Worm (Caenorhabditis elegans) whole organism, L4 larva: ENCODE data around the gene srr-4.
A peak's percentile ranks its signal among the peaks of the same experiment; 100 is the strongest.

Experiments
- D1046.2 ChIP-seq: fragments of 200-800 bp; sonication (Bioruptor generic); IDR thresholded peaks from 2 replicates; pipeline ENCODE4 v1.3.6; 2022; ENCODE audit warnings: missing genetic modification characterization, missing compliant biosample characterization
- F49E8.2 ChIP-seq: sonication (generic microtip); optimal IDR thresholded peaks from 2 replicates; lab custom pipeline; 2016; ENCODE audit warnings: missing compliant biosample characterization, mild to moderate bottlenecking, missing genetic modification characterization, borderline replicate concordance
- Y48G9A.11 ChIP-seq: fragments of 200-800 bp; sonication (Bioruptor generic); IDR thresholded peaks from 2 replicates; pipeline ENCODE4 v1.3.6; 2022; ENCODE audit warnings: missing genetic modification reagents, missing genetic modification characterization, missing compliant biosample characterization
- Y75B8A.6 ChIP-seq: fragments of 200-800 bp; sonication (Bioruptor generic); IDR thresholded peaks from 2 replicates; pipeline ENCODE4 v1.3.6; 2022; ENCODE audit warnings: missing genetic modification reagents, missing genetic modification characterization, missing compliant biosample characterization
- arid-1 ChIP-seq: fragments of 200-800 bp; sonication (Bioruptor generic); conservative IDR thresholded peaks from 2 replicates; pipeline ENCODE4 v1.3.6; 2022; ENCODE audit warnings: missing genetic modification reagents, missing genetic modification characterization, missing compliant biosample characterization
- attf-4 ChIP-seq: sonication (generic microtip); optimal IDR thresholded peaks from 3 replicates; lab custom pipeline; 2017; ENCODE audit warnings: missing biosample characterization, missing genetic modification characterization
- ceh-20 ChIP-seq: fragments of 200-800 bp; sonication (Bioruptor generic); IDR thresholded peaks from 2 replicates; pipeline ENCODE4 v1.3.6; 2022; ENCODE audit warnings: missing genetic modification reagents, missing genetic modification characterization, missing compliant biosample characterization
- ceh-28 ChIP-seq: fragments of 150-350 bp; optimal IDR thresholded peaks from 2 replicates; lab custom pipeline; 2014; ENCODE audit warnings: missing biosample characterization, missing genetic modification reagents, missing genetic modification characterization
- ceh-62 ChIP-seq: sonication (generic microtip); optimal IDR thresholded peaks from 2 replicates; lab custom pipeline; 2017; ENCODE audit warnings: missing biosample characterization, missing genetic modification characterization
- ceh-82 ChIP-seq: sonication (generic microtip); optimal IDR thresholded peaks from 2 replicates; lab custom pipeline; 2017; ENCODE audit warnings: missing biosample characterization, missing genetic modification characterization
- ces-1 ChIP-seq: fragments of 150-350 bp; sonication (generic microtip); optimal IDR thresholded peaks from 4 replicates; lab custom pipeline; 2014; ENCODE audit warnings: missing biosample characterization, missing genetic modification reagents, missing genetic modification characterization
- ctbp-1 ChIP-seq: fragments of 200-800 bp; sonication (Bioruptor generic); IDR thresholded peaks from 2 replicates; pipeline ENCODE4 v1.3.6; 2022; ENCODE audit warnings: missing genetic modification reagents, missing genetic modification characterization, missing compliant biosample characterization
- daf-12 ChIP-seq: fragments of 150-350 bp; optimal IDR thresholded peaks from 2 replicates; lab custom pipeline; 2014; ENCODE audit warnings: missing biosample characterization, missing genetic modification reagents, missing genetic modification characterization
- daf-19 ChIP-seq: fragments of 200-800 bp; sonication (Bioruptor generic); conservative IDR thresholded peaks from 2 replicates; pipeline ENCODE4 v1.3.6; 2022; ENCODE audit warnings: missing genetic modification characterization, missing compliant biosample characterization
- dmd-8 ChIP-seq: fragments of 200-800 bp; sonication (Bioruptor generic); IDR thresholded peaks from 2 replicates; pipeline ENCODE4 v1.3.6; 2022; ENCODE audit warnings: missing genetic modification characterization, missing compliant biosample characterization
- duxl-1 ChIP-seq: sonication (generic microtip); optimal IDR thresholded peaks from 2 replicates; lab custom pipeline; 2016; ENCODE audit warnings: mild to moderate bottlenecking, missing genetic modification characterization, moderate library complexity, missing compliant biosample characterization; ENCODE audit not compliant: poor library complexity
- dve-1 ChIP-seq: sonication (generic microtip); optimal IDR thresholded peaks from 2 replicates; lab custom pipeline; 2017; ENCODE audit warnings: antibody characterized with exemption, mild to moderate bottlenecking, missing genetic modification characterization, missing compliant biosample characterization; ENCODE audit not compliant: insufficient read depth
- egl-27 ChIP-seq: sonication (generic microtip); optimal IDR thresholded peaks from 3 replicates; lab custom pipeline; 2017; ENCODE audit warnings: missing biosample characterization, missing genetic modification reagents, missing genetic modification characterization
- fkh-10 ChIP-seq: fragments of 150-350 bp; optimal IDR thresholded peaks from 2 replicates; lab custom pipeline; 2014; ENCODE audit warnings: missing biosample characterization, missing genetic modification reagents, missing genetic modification characterization
- hlh-11 ChIP-seq: fragments of 200-800 bp; sonication (Bioruptor generic); optimal IDR thresholded peaks from 2 replicates; lab custom pipeline; 2018; ENCODE audit warnings: mild to moderate bottlenecking, missing genetic modification characterization, missing compliant biosample characterization
- hmg-1.1 ChIP-seq: fragments of 200-800 bp; sonication (Bioruptor generic); IDR thresholded peaks from 2 replicates; pipeline ENCODE4 v1.3.6; 2022; ENCODE audit warnings: missing genetic modification reagents, missing genetic modification characterization, missing compliant biosample characterization
- lin-1 ChIP-seq: fragments of 200-800 bp; sonication (Bioruptor generic); IDR thresholded peaks from 2 replicates; pipeline ENCODE4 v1.3.6; 2022; ENCODE audit warnings: missing genetic modification reagents, missing genetic modification characterization, missing compliant biosample characterization
- lin-13 ChIP-seq: fragments of 150-350 bp; optimal IDR thresholded peaks from 2 replicates; lab custom pipeline; 2014; ENCODE audit warnings: missing biosample characterization, missing genetic modification reagents, missing genetic modification characterization
- lin-15B ChIP-seq: fragments of 150-350 bp; sonication (generic microtip); optimal IDR thresholded peaks from 3 replicates; lab custom pipeline; 2014; ENCODE audit warnings: missing biosample characterization, missing genetic modification characterization
- lin-38 ChIP-seq: fragments of 200-800 bp; sonication (Bioruptor generic); IDR thresholded peaks from 2 replicates; pipeline ENCODE4 v1.3.6; 2022; ENCODE audit warnings: missing genetic modification reagents, missing genetic modification characterization, missing compliant biosample characterization
- lin-39 ChIP-seq: fragments of 150-350 bp; optimal IDR thresholded peaks from 2 replicates; lab custom pipeline; 2014; ENCODE audit warnings: missing biosample characterization, missing genetic modification reagents, missing genetic modification characterization
- lir-3 ChIP-seq: sonication (generic microtip); optimal IDR thresholded peaks from 2 replicates; lab custom pipeline; 2016; ENCODE audit warnings: mild to moderate bottlenecking, missing genetic modification characterization, missing compliant biosample characterization
- lsy-2 ChIP-seq, 2 experiments: fragments of 150-350 bp in 1 of 2; sonication (generic microtip) in 1 of 2; optimal IDR thresholded peaks; 2 replicates each; lab custom pipeline; 2014 to 2017; ENCODE audit warnings: missing biosample characterization in 2 of 2, missing genetic modification characterization in 2 of 2
- madf-5 ChIP-seq, 2 experiments: fragments of 200-800 bp; sonication (Bioruptor generic); IDR thresholded peaks; 2 replicates each; pipeline ENCODE4 v1.3.6; 2022; ENCODE audit warnings: missing compliant biosample characterization in 2 of 2, missing genetic modification characterization in 2 of 2
- mdl-1 ChIP-seq, 2 experiments: fragments of 150-350 bp in 1 of 2; sonication (generic microtip) in 1 of 2; optimal IDR thresholded peaks; 2 replicates each; lab custom pipeline; 2014 to 2017; ENCODE audit warnings: missing biosample characterization in 2 of 2, missing genetic modification characterization in 2 of 2
- mdt-29 ChIP-seq: fragments of 200-800 bp; sonication (Bioruptor generic); IDR thresholded peaks from 2 replicates; pipeline ENCODE4 v1.3.6; 2022; ENCODE audit warnings: missing genetic modification reagents, missing genetic modification characterization, missing compliant biosample characterization
- mxl-2 ChIP-seq: fragments of 200-800 bp; sonication (Bioruptor generic); conservative IDR thresholded peaks from 2 replicates; pipeline ENCODE4 v1.3.6; 2022; ENCODE audit warnings: missing genetic modification reagents, missing genetic modification characterization, missing compliant biosample characterization
- nhr-10 ChIP-seq: fragments of 150-350 bp; optimal IDR thresholded peaks from 2 replicates; lab custom pipeline; 2014; ENCODE audit warnings: missing biosample characterization, missing genetic modification characterization
- nhr-102 ChIP-seq: sonication (generic microtip); optimal IDR thresholded peaks from 2 replicates; lab custom pipeline; 2016; ENCODE audit warnings: mild to moderate bottlenecking, missing genetic modification characterization, moderate library complexity, missing compliant biosample characterization
- nhr-237 ChIP-seq: sonication (generic microtip); optimal IDR thresholded peaks from 2 replicates; lab custom pipeline; 2017; ENCODE audit warnings: missing biosample characterization, missing genetic modification characterization
- nhr-25 ChIP-seq: sonication (generic microtip); optimal IDR thresholded peaks from 2 replicates; lab custom pipeline; 2017; ENCODE audit warnings: missing genetic modification characterization, mild to moderate bottlenecking, missing compliant biosample characterization, antibody characterized with exemption, moderate library complexity, borderline replicate concordance; ENCODE audit not compliant: insufficient read depth
- nhr-28 ChIP-seq: fragments of 150-350 bp; optimal IDR thresholded peaks from 2 replicates; lab custom pipeline; 2014; ENCODE audit warnings: missing biosample characterization, missing genetic modification characterization
- nhr-41 ChIP-seq: fragments of 200-800 bp; sonication (Bioruptor generic); IDR thresholded peaks from 2 replicates; pipeline ENCODE4 v1.3.6; 2022; ENCODE audit warnings: missing genetic modification reagents, missing genetic modification characterization, missing compliant biosample characterization
- nhr-42 ChIP-seq: fragments of 200-800 bp; sonication (Bioruptor generic); IDR thresholded peaks from 2 replicates; pipeline ENCODE4 v1.3.6; 2022; ENCODE audit warnings: missing genetic modification characterization, missing compliant biosample characterization
- nhr-48 ChIP-seq: sonication (generic microtip); optimal IDR thresholded peaks from 2 replicates; lab custom pipeline; 2016; ENCODE audit warnings: mild to moderate bottlenecking, missing genetic modification characterization, missing compliant biosample characterization
- nhr-6 ChIP-seq: fragments of 150-350 bp; optimal IDR thresholded peaks from 2 replicates; lab custom pipeline; 2014; ENCODE audit warnings: missing biosample characterization, missing genetic modification characterization
- php-3 ChIP-seq: fragments of 200-800 bp; sonication (Bioruptor generic); IDR thresholded peaks from 2 replicates; pipeline ENCODE4 v1.3.6; 2022; ENCODE audit warnings: missing genetic modification reagents, missing genetic modification characterization, missing compliant biosample characterization
- rbr-2 ChIP-seq: sonication (generic microtip); optimal IDR thresholded peaks from 2 replicates; lab custom pipeline; 2016; ENCODE audit warnings: missing genotype, missing genetic modification characterization, missing compliant biosample characterization
- sdz-12 ChIP-seq: fragments of 200-800 bp; sonication (Bioruptor generic); optimal IDR thresholded peaks from 2 replicates; lab custom pipeline; 2018; ENCODE audit warnings: mild to moderate bottlenecking, missing genetic modification characterization, missing compliant biosample characterization
- snpc-1.2 ChIP-seq: fragments of 200-800 bp; sonication (Bioruptor generic); IDR thresholded peaks from 2 replicates; pipeline ENCODE4 v1.3.6; 2022; ENCODE audit warnings: missing genetic modification reagents, missing genetic modification characterization, missing compliant biosample characterization
- spr-3 ChIP-seq: fragments of 200-800 bp; sonication (Bioruptor generic); optimal IDR thresholded peaks from 2 replicates; lab custom pipeline; 2018; ENCODE audit warnings: mild to moderate bottlenecking, missing genetic modification characterization, missing compliant biosample characterization
- tag-97 ChIP-seq: fragments of 200-800 bp; sonication (Bioruptor generic); IDR thresholded peaks from 2 replicates; pipeline ENCODE4 v1.3.6; 2022; ENCODE audit warnings: missing genetic modification characterization, missing compliant biosample characterization
- tra-1 ChIP-seq: fragments of 200-800 bp; sonication (Bioruptor generic); IDR thresholded peaks from 2 replicates; pipeline ENCODE4 v1.3.6; 2022; ENCODE audit warnings: missing genetic modification reagents, missing genetic modification characterization, missing compliant biosample characterization
- unc-130 ChIP-seq: sonication (generic microtip); optimal IDR thresholded peaks from 2 replicates; lab custom pipeline; 2016; ENCODE audit warnings: missing genetic modification reagents, missing genetic modification characterization, missing compliant biosample characterization
- zfp-2 ChIP-seq: sonication (generic microtip); optimal IDR thresholded peaks from 2 replicates; lab custom pipeline; 2016; ENCODE audit warnings: mild to moderate bottlenecking, missing genetic modification characterization, missing compliant biosample characterization
- zfp-3 ChIP-seq: fragments of 200-800 bp; sonication (Bioruptor generic); conservative IDR thresholded peaks from 2 replicates; pipeline ENCODE4 v1.3.6; 2022; ENCODE audit warnings: missing genetic modification reagents, missing genetic modification characterization, missing compliant biosample characterization
- zip-11 ChIP-seq: fragments of 200-800 bp; sonication (Bioruptor generic); IDR thresholded peaks from 2 replicates; pipeline ENCODE4 v1.3.6; 2022; ENCODE audit warnings: missing genetic modification characterization, missing compliant biosample characterization

The srr-4 gene

DNA sequence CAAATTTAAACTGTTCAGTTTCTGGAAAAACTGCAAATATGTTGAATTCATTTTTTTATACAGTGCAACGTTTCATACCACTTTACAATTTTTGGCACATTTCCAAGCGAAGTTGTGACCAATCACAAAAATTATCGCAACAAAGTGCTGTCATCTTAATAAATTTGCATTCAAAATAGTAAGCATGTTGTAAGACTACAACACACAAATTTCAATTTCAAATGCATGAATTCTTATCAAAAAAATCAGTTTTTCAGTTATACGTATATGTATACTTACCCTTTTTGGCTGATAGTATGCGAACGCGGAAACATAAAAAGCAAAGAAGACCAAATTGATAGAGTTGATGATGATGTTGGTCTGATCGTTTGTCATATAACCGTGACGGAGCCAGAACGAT lies 11.2 kb downstream of the srr-4 start (continued):
- TF ChIP-seq ceh-20 (GFP tag; lab: Robert Waterston, UW) = no peak
- TF ChIP-seq Y75B8A.6 (GFP tag; lab: Robert Waterston, UW) = no peak
- no peak for TF ChIP-seq unc-130
- peak; percentile 66 for TF ChIP-seq php-3
- TF ChIP-seq lin-13 (GFP tag; lab: Kevin White, UChicago) = no peak
- TF ChIP-seq ceh-82 = no peak
- no peak for TF ChIP-seq nhr-41 (GFP tag; lab: Robert Waterston, UW)
- no peak for TF ChIP-seq snpc-1.2 (GFP tag; lab: Robert Waterston, UW)
- peak; percentile 99 for TF ChIP-seq nhr-28 (tag; lab: Kevin White, UChicago)
- TF ChIP-seq egl-27 (tag; lab: Kevin White, UChicago) = no peak
- no peak for TF ChIP-seq zip-11
- TF ChIP-seq nhr-237 = no peak
- TF ChIP-seq arid-1 (GFP tag; lab: Robert Waterston, UW) = no peak
- TF ChIP-seq mdt-29 (GFP tag; lab: Robert Waterston, UW) = no peak
- TF ChIP-seq daf-12 (tag; lab: Kevin White, UChicago) = no peak
- TF ChIP-seq ces-1 = no peak
- TF ChIP-seq lir-3 (tag; lab: Kevin White, UChicago) = no peak
- TF ChIP-seq spr-3 (GFP tag; lab: Kevin White, UChicago) = no peak
- peak; percentile 14 for TF ChIP-seq nhr-48 (tag; lab: Kevin White, UChicago)
- TF ChIP-seq mxl-2 (GFP tag; lab: Robert Waterston, UW) = no peak
- TF ChIP-seq lin-1 (GFP tag; lab: Robert Waterston, UW) = peak; percentile 39; the same call in 1 of the 2 replicates
- TF ChIP-seq D1046.2 (GFP tag; lab: Robert Waterston, UW) = no peak
- TF ChIP-seq lin-15B = no peak
- TF ChIP-seq lin-38 (GFP tag; lab: Robert Waterston, UW) = no peak
- no peak for TF ChIP-seq attf-4 (tag; lab: Kevin White, UChicago)
- TF ChIP-seq ctbp-1 (GFP tag; lab: Robert Waterston, UW) = no peak
- TF ChIP-seq hlh-11 (tag; lab: Kevin White, UChicago) = peak; percentile 82
- TF ChIP-seq nhr-10 (tag; lab: Kevin White, UChicago) = no peak
- TF ChIP-seq Y48G9A.11 (GFP tag; lab: Robert Waterston, UW) = no peak
- no peak for TF ChIP-seq lin-39 (tag; lab: Kevin White, UChicago)
- peak; percentile 68 for TF ChIP-seq dve-1
- TF ChIP-seq mdl-1 (tag; optimal IDR thresholded peaks at IDR 0.05; lab: Kevin White, UChicago) = peak in 1 of 2 experiments; percentile 46
- no peak for TF ChIP-seq nhr-6 (tag; lab: Kevin White, UChicago)
- no peak for TF ChIP-seq dmd-8
- TF ChIP-seq nhr-42 = no peak
- TF ChIP-seq rbr-2 (tag; lab: Kevin White, UChicago) = no peak
- no peak for TF ChIP-seq F49E8.2 (tag; lab: Kevin White, UChicago)
- no peak for TF ChIP-seq tag-97
- TF ChIP-seq fkh-10 = no peak
- no peak for TF ChIP-seq sdz-12
- no peak for TF ChIP-seq ceh-62 (tag; lab: Kevin White, UChicago)
- 0 out of 2 replicates have a peak, but pooled peaks have one; percentile 23 for TF ChIP-seq tra-1 (GFP tag; lab: Robert Waterston, UW)
- no peak for TF ChIP-seq nhr-25
- no peak for TF ChIP-seq madf-5 (GFP tag; IDR thresholded peaks at IDR 0.05; lab: Robert Waterston, UW)
- TF ChIP-seq nhr-102 (tag; lab: Kevin White, UChicago) = peak; percentile 78
- TF ChIP-seq zfp-3 (GFP tag; lab: Robert Waterston, UW) = no peak
- no peak for TF ChIP-seq daf-19 (GFP tag; lab: Robert Waterston, UW)
- TF ChIP-seq hmg-1.1 (GFP tag; lab: Robert Waterston, UW) = no peak
- no peak for TF ChIP-seq zfp-2 (tag; lab: Kevin White, UChicago)
- no peak for TF ChIP-seq duxl-1 (tag; lab: Kevin White, UChicago)
- TF ChIP-seq lsy-2 (tag; optimal IDR thresholded peaks at IDR 0.05; lab: Kevin White, UChicago) = no peak
- TF ChIP-seq ceh-28 (tag; lab: Kevin White, UChicago) = no peak
